Worm (Caenorhabditis elegans) whole organism, young adult: Measurements from ENCODE around the gene ztf-22.

Experiments
- F37B4.10 ChIP-seq: fragments of 200-800 bp; sonication (Bioruptor generic); IDR thresholded peaks from 2 replicates; pipeline ENCODE4 v1.3.6; 2022; ENCODE audit warnings: missing genetic modification characterization, missing compliant biosample characterization
- atf-7 ChIP-seq: sonication (generic microtip); optimal IDR thresholded peaks from 2 replicates; lab custom pipeline; 2017; ENCODE audit warnings: mild to moderate bottlenecking, missing genetic modification characterization, missing compliant biosample characterization
- ccch-3 ChIP-seq: fragments of 200-800 bp; sonication (Bioruptor generic); optimal IDR thresholded peaks from 2 replicates; lab custom pipeline; 2018; ENCODE audit warnings: mild to moderate bottlenecking, missing genetic modification characterization, missing compliant biosample characterization
- hmg-20 ChIP-seq: fragments of 200-800 bp; sonication (Bioruptor generic); IDR thresholded peaks from 2 replicates; pipeline ENCODE4 v1.3.6; 2022; ENCODE audit warnings: missing genetic modification reagents, missing genetic modification characterization, missing compliant biosample characterization
- lin-35 ChIP-seq, 3 experiments: fragments of 150-350 bp in 2 of 3; sonication (generic microtip) in 1 of 3; optimal IDR thresholded peaks; 2 replicates each; lab custom pipeline; 2014 to 2018; ENCODE audit warnings: missing biosample characterization in 3 of 3, missing genetic modification characterization in 3 of 3, missing genetic modification reagents in 3 of 3
- nhr-179 ChIP-seq: sonication (generic microtip); optimal IDR thresholded peaks from 2 replicates; lab custom pipeline; 2016; ENCODE audit warnings: mild to moderate bottlenecking, missing genetic modification characterization, missing compliant biosample characterization
- pha-4 ChIP-seq: fragments of 150-350 bp; sonication (generic microtip); optimal IDR thresholded peaks from 2 replicates; lab custom pipeline; 2014; ENCODE audit warnings: missing biosample characterization, missing genetic modification reagents, missing genetic modification characterization
- sea-2 ChIP-seq: fragments of 200-800 bp; sonication (Bioruptor generic); IDR thresholded peaks from 2 replicates; pipeline ENCODE4 v1.3.6; 2022; ENCODE audit warnings: missing genetic modification characterization, missing compliant biosample characterization
- unc-62 ChIP-seq: fragments of 150-350 bp; optimal IDR thresholded peaks from 2 replicates; lab custom pipeline; 2014; ENCODE audit warnings: missing biosample characterization, missing genetic modification reagents, missing genetic modification characterization
- ztf-22 ChIP-seq: fragments of 200-800 bp; sonication (Bioruptor generic); optimal IDR thresholded peaks from 2 replicates; lab custom pipeline; 2018; ENCODE audit warnings: mild to moderate bottlenecking, missing genetic modification characterization, moderate library complexity, missing compliant biosample characterization
- ztf-28 ChIP-seq: fragments of 200-800 bp; sonication (Bioruptor generic); IDR thresholded peaks from 2 replicates; pipeline ENCODE4 v1.3.6; 2022; ENCODE audit warnings: missing genetic modification reagents, missing genetic modification characterization, missing compliant biosample characterization

- TF ChIP-seq lin-35 (GFP tag; optimal IDR thresholded peaks at IDR 0.05; lab: Kevin White, UChicago) (no peak), ztf-22 (GFP tag; lab: Kevin White, UChicago) (no peak), pha-4 (tag; lab: Kevin White, UChicago) (no peak), F37B4.10 (GFP tag; lab: Robert Waterston, UW) (no peak), unc-62 (GFP tag; lab: Kevin White, UChicago) (no peak), ztf-28 (no peak), hmg-20 (GFP tag; lab: Robert Waterston, UW) (no peak), atf-7 (tag; lab: Kevin White, UChicago) (no peak), ccch-3 (GFP tag; lab: Kevin White, UChicago) (no peak), sea-2 (GFP tag; lab: Robert Waterston, UW) (no peak), nhr-179 (no peak)
These were observed 55.0 kb downstream of the ztf-22 start for ce11 chrII:13230489-13231196.
